Worm (Caenorhabditis elegans) whole organism, young adult: ENCODE results near the gene C54C6.5.

Source experiments
- B0019.2 ChIP-seq: fragments of 200-800 bp; sonication (Bioruptor generic); conservative IDR thresholded peaks from 2 replicates; pipeline ENCODE4 v1.3.6; 2022; ENCODE audit warnings: missing genetic modification reagents, missing genetic modification characterization, missing compliant biosample characterization
- B0336.3 ChIP-seq: fragments of 200-800 bp; sonication (Bioruptor generic); IDR thresholded peaks from 2 replicates; pipeline ENCODE4 v1.3.6; 2022; ENCODE audit warnings: missing genetic modification characterization, missing compliant biosample characterization
- C06A6.2 ChIP-seq: fragments of 200-800 bp; sonication (Bioruptor generic); conservative IDR thresholded peaks from 2 replicates; pipeline ENCODE4 v1.3.6; 2022; ENCODE audit warnings: missing genetic modification characterization, missing compliant biosample characterization
- C17E4.6 ChIP-seq: fragments of 200-800 bp; sonication (Bioruptor generic); IDR thresholded peaks from 2 replicates; pipeline ENCODE4 v1.3.6; 2022; ENCODE audit warnings: missing genetic modification reagents, missing genetic modification characterization, missing compliant biosample characterization
- F33H1.4 ChIP-seq: fragments of 200-800 bp; sonication (Bioruptor generic); IDR thresholded peaks from 2 replicates; pipeline ENCODE4 v1.3.6; 2022; ENCODE audit warnings: missing genetic modification reagents, missing genetic modification characterization, missing compliant biosample characterization
- F49E8.2 ChIP-seq: sonication (generic microtip); optimal IDR thresholded peaks from 3 replicates; lab custom pipeline; 2017; ENCODE audit warnings: missing genetic modification characterization, mild to moderate bottlenecking, missing compliant biosample characterization, antibody characterized with exemption, moderate library complexity; ENCODE audit not compliant: insufficient read depth
- F57A8.1 ChIP-seq: fragments of 200-800 bp; sonication (Bioruptor generic); optimal IDR thresholded peaks from 2 replicates; lab custom pipeline; 2018; ENCODE audit warnings: mild to moderate bottlenecking, missing genetic modification characterization, moderate library complexity, missing compliant biosample characterization
- Y53G8AR.9 ChIP-seq: fragments of 200-800 bp; sonication (Bioruptor generic); conservative IDR thresholded peaks from 2 replicates; pipeline ENCODE4 v1.3.6; 2022; ENCODE audit warnings: missing genetic modification reagents, missing genetic modification characterization, missing compliant biosample characterization
- Y67H2A.10 ChIP-seq: fragments of 200-800 bp; sonication (Bioruptor generic); conservative IDR thresholded peaks from 2 replicates; pipeline ENCODE4 v1.3.6; 2022; ENCODE audit warnings: missing genetic modification reagents, missing genetic modification characterization, missing compliant biosample characterization
- akir-1 ChIP-seq: fragments of 200-800 bp; sonication (Bioruptor generic); optimal IDR thresholded peaks from 2 replicates; lab custom pipeline; 2018; ENCODE audit warnings: mild to moderate bottlenecking, missing genetic modification characterization, moderate library complexity, missing compliant biosample characterization
- cebp-2 ChIP-seq: fragments of 200-800 bp; sonication (Bioruptor generic); IDR thresholded peaks from 2 replicates; pipeline ENCODE4 v1.3.6; 2022; ENCODE audit warnings: missing genetic modification characterization, missing compliant biosample characterization
- ceh-100 ChIP-seq: fragments of 200-800 bp; sonication (Bioruptor generic); IDR thresholded peaks from 2 replicates; pipeline ENCODE4 v1.3.6; 2022; ENCODE audit warnings: missing genetic modification reagents, missing genetic modification characterization, missing compliant biosample characterization
- ceh-27 ChIP-seq: fragments of 200-800 bp; sonication (Bioruptor generic); optimal IDR thresholded peaks from 2 replicates; lab custom pipeline; 2018; ENCODE audit warnings: mild to moderate bottlenecking, missing genetic modification characterization, moderate library complexity, missing compliant biosample characterization
- chd-7 ChIP-seq: sonication (generic microtip); optimal IDR thresholded peaks from 2 replicates; lab custom pipeline; 2016; ENCODE audit warnings: mild to moderate bottlenecking, missing genetic modification characterization, moderate library complexity, missing compliant biosample characterization
- die-1 ChIP-seq: sonication (generic microtip); optimal IDR thresholded peaks from 2 replicates; lab custom pipeline; 2016; ENCODE audit warnings: missing genotype, mild to moderate bottlenecking, missing genetic modification characterization, missing compliant biosample characterization
- dox-1 ChIP-seq: fragments of 200-800 bp; sonication (Bioruptor generic); IDR thresholded peaks from 2 replicates; pipeline ENCODE4 v1.3.6; 2022; ENCODE audit warnings: missing genetic modification reagents, missing genetic modification characterization, missing compliant biosample characterization
- egl-18 ChIP-seq: fragments of 200-800 bp; sonication (Bioruptor generic); IDR thresholded peaks from 2 replicates; pipeline ENCODE4 v1.3.6; 2022; ENCODE audit warnings: missing genetic modification reagents, missing genetic modification characterization, missing compliant biosample characterization
- egl-44 ChIP-seq: fragments of 200-800 bp; sonication (Bioruptor generic); IDR thresholded peaks from 2 replicates; pipeline ENCODE4 v1.3.6; 2022; ENCODE audit warnings: missing genetic modification reagents, missing genetic modification characterization, missing compliant biosample characterization
- egrh-3 ChIP-seq: fragments of 200-800 bp; sonication (Bioruptor generic); IDR thresholded peaks from 2 replicates; pipeline ENCODE4 v1.3.6; 2022; ENCODE audit warnings: missing genetic modification reagents, missing genetic modification characterization, missing compliant biosample characterization
- ekl-4 ChIP-seq: fragments of 200-800 bp; sonication (Bioruptor generic); IDR thresholded peaks from 2 replicates; pipeline ENCODE4 v1.3.6; 2022; ENCODE audit warnings: missing genetic modification reagents, missing genetic modification characterization, missing compliant biosample characterization
- fkh-3 ChIP-seq: sonication (generic microtip); optimal IDR thresholded peaks from 2 replicates; lab custom pipeline; 2016; ENCODE audit warnings: mild to moderate bottlenecking, missing genetic modification characterization, missing compliant biosample characterization
- gei-17 ChIP-seq: fragments of 200-800 bp; sonication (Bioruptor generic); optimal IDR thresholded peaks from 2 replicates; lab custom pipeline; 2018; ENCODE audit warnings: mild to moderate bottlenecking, missing genetic modification characterization, missing compliant biosample characterization
- hlh-12 ChIP-seq: sonication (generic microtip); optimal IDR thresholded peaks from 2 replicates; lab custom pipeline; 2016; ENCODE audit warnings: missing genetic modification characterization, missing compliant biosample characterization
- hlh-26 ChIP-seq: fragments of 200-800 bp; sonication (Bioruptor generic); conservative IDR thresholded peaks from 2 replicates; pipeline ENCODE4 v1.3.6; 2022; ENCODE audit warnings: missing genetic modification reagents, missing genetic modification characterization, missing compliant biosample characterization
- hmg-20 ChIP-seq: fragments of 200-800 bp; sonication (Bioruptor generic); IDR thresholded peaks from 2 replicates; pipeline ENCODE4 v1.3.6; 2022; ENCODE audit warnings: missing genetic modification reagents, missing genetic modification characterization, missing compliant biosample characterization
- lag-1 ChIP-seq: fragments of 200-800 bp; sonication (Bioruptor generic); IDR thresholded peaks from 2 replicates; pipeline ENCODE4 v1.3.6; 2022; ENCODE audit warnings: missing genetic modification reagents, missing genetic modification characterization, missing compliant biosample characterization
- let-607 ChIP-seq, 2 experiments: fragments of 200-800 bp in 1 of 2; sonication (Bioruptor generic) in 1 of 2; sonication (generic microtip) in 1 of 2; optimal IDR thresholded peaks; 2 replicates each; lab custom pipeline; 2016 to 2018; ENCODE audit warnings: mild to moderate bottlenecking in 2 of 2, missing compliant biosample characterization in 2 of 2, missing genetic modification characterization in 2 of 2, moderate library complexity in 2 of 2, missing genotype in 1 of 2
- lir-1 ChIP-seq: fragments of 200-800 bp; sonication (Bioruptor generic); conservative IDR thresholded peaks from 2 replicates; pipeline ENCODE4 v1.3.6; 2022; ENCODE audit warnings: missing genetic modification reagents, missing genetic modification characterization, missing compliant biosample characterization
- lsl-1 ChIP-seq: fragments of 200-800 bp; sonication (Bioruptor generic); optimal IDR thresholded peaks from 2 replicates; lab custom pipeline; 2018; ENCODE audit warnings: mild to moderate bottlenecking, missing genetic modification characterization, moderate library complexity, missing compliant biosample characterization
- mel-28 ChIP-seq: sonication (generic microtip); optimal IDR thresholded peaks from 2 replicates; lab custom pipeline; 2016; ENCODE audit warnings: borderline replicate concordance, mild to moderate bottlenecking, missing genetic modification characterization, missing compliant biosample characterization
- nfya-2 ChIP-seq: fragments of 200-800 bp; sonication (Bioruptor generic); IDR thresholded peaks from 2 replicates; pipeline ENCODE4 v1.3.6; 2022; ENCODE audit warnings: missing genetic modification reagents, missing genetic modification characterization, missing compliant biosample characterization
- nfyb-1 ChIP-seq: fragments of 200-800 bp; sonication (Bioruptor generic); IDR thresholded peaks from 2 replicates; pipeline ENCODE4 v1.3.6; 2022; ENCODE audit warnings: missing genetic modification reagents, missing genetic modification characterization, missing compliant biosample characterization
- nhr-120 ChIP-seq: fragments of 200-800 bp; sonication (Bioruptor generic); IDR thresholded peaks from 2 replicates; pipeline ENCODE4 v1.3.6; 2022; ENCODE audit warnings: missing genetic modification characterization, missing compliant biosample characterization
- pha-4 ChIP-seq: fragments of 150-350 bp; sonication (generic microtip); optimal IDR thresholded peaks from 2 replicates; lab custom pipeline; 2014; ENCODE audit warnings: missing biosample characterization, missing genetic modification reagents, missing genetic modification characterization
- rec-8 ChIP-seq, 2 experiments: sonication (generic microtip); optimal IDR thresholded peaks; 2 replicates each; lab custom pipeline; 2016; ENCODE audit warnings: mild to moderate bottlenecking in 2 of 2, missing genetic modification characterization in 2 of 2, missing genetic modification reagents in 2 of 2, missing genotype in 2 of 2, missing biosample characterization in 1 of 2, missing compliant biosample characterization in 1 of 2, moderate library complexity in 1 of 2
- repo-1 ChIP-seq: sonication (generic microtip); optimal IDR thresholded peaks from 2 replicates; lab custom pipeline; 2017; ENCODE audit warnings: mild to moderate bottlenecking, missing genetic modification characterization, missing compliant biosample characterization
- snpc-3.4 ChIP-seq: sonication (generic microtip); optimal IDR thresholded peaks from 2 replicates; lab custom pipeline; 2017; ENCODE audit warnings: missing genetic modification characterization, mild to moderate bottlenecking, missing compliant biosample characterization, antibody characterized with exemption, moderate library complexity, missing genotype, missing genetic modification reagents
- snpc-4 ChIP-seq, 5 experiments: fragments of 150-350 bp in 1 of 5; sonication (generic microtip) in 4 of 5; optimal IDR thresholded peaks; 2 replicates each; lab custom pipeline; 2014 to 2018; ENCODE audit warnings: missing genetic modification characterization in 5 of 5, missing biosample characterization in 3 of 5, antibody characterized with exemption in 2 of 5, mild to moderate bottlenecking in 2 of 5, missing compliant biosample characterization in 2 of 5, missing genotype in 2 of 5, moderate library complexity in 2 of 5, missing genetic modification reagents in 1 of 5
- tbp1 ChIP-seq: fragments of 200-800 bp; sonication (Bioruptor generic); optimal IDR thresholded peaks from 2 replicates; lab custom pipeline; 2018; ENCODE audit warnings: mild to moderate bottlenecking, missing genetic modification characterization, missing compliant biosample characterization
- tbx-9 ChIP-seq: sonication (generic microtip); optimal IDR thresholded peaks from 2 replicates; lab custom pipeline; 2016; ENCODE audit warnings: borderline replicate concordance, missing genetic modification characterization, inconsistent platforms, missing compliant biosample characterization
- unc-62 ChIP-seq: fragments of 150-350 bp; optimal IDR thresholded peaks from 2 replicates; lab custom pipeline; 2014; ENCODE audit warnings: missing biosample characterization, missing genetic modification reagents, missing genetic modification characterization
- xnd-1 ChIP-seq: sonication (generic microtip); optimal IDR thresholded peaks from 2 replicates; lab custom pipeline; 2016; ENCODE audit warnings: missing genotype, missing genetic modification reagents, missing genetic modification characterization, missing compliant biosample characterization
- zfh-2 ChIP-seq: fragments of 200-800 bp; sonication (Bioruptor generic); conservative IDR thresholded peaks from 2 replicates; pipeline ENCODE4 v1.3.6; 2022; ENCODE audit warnings: missing genetic modification reagents, missing genetic modification characterization, missing compliant biosample characterization
- zim-3 ChIP-seq: sonication (generic microtip); optimal IDR thresholded peaks from 2 replicates; lab custom pipeline; 2017; ENCODE audit warnings: mild to moderate bottlenecking, missing genetic modification characterization, moderate library complexity, missing compliant biosample characterization
- ztf-18 ChIP-seq: sonication (generic microtip); optimal IDR thresholded peaks from 2 replicates; lab custom pipeline; 2016; ENCODE audit warnings: missing genotype, mild to moderate bottlenecking, missing genetic modification characterization, missing compliant biosample characterization
- ztf-26 ChIP-seq: sonication (generic microtip); optimal IDR thresholded peaks from 2 replicates; lab custom pipeline; 2017; ENCODE audit warnings: missing genetic modification characterization, missing compliant biosample characterization
- ztf-28 ChIP-seq: fragments of 200-800 bp; sonication (Bioruptor generic); IDR thresholded peaks from 2 replicates; pipeline ENCODE4 v1.3.6; 2022; ENCODE audit warnings: missing genetic modification reagents, missing genetic modification characterization, missing compliant biosample characterization

The C54C6.5 gene

DNA sequence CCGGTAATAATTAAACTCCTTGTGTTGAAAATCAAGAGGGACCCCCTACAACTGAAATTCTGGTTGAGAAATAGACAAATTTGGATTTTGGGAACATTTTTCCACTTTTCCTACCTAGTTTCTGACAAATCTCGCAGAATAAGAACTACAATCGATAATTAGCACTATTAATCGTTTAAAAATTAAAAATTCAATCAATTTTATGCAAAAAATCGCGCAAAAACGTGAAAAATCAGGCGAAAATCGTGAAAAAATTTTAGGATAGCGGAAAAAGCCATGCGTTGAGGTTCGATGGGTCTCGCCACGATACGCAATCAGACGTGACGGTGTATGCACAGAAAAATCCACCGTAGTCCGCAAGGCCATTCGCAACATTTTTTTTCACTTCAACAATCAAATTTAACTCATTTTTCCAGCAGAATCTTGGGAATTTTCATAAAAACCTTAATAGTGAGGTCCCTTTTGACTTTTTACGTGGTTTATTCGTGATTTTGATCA lies 44.5 kb downstream of the C54C6.5 start, which contains the start of gene lias-1 (continued):
- TF ChIP-seq F57A8.1 (GFP tag; lab: Kevin White, UChicago) (no peak), snpc-3.4 (tag; lab: Kevin White, UChicago) (no peak), egl-44 (GFP tag; lab: Robert Waterston, UW) (no peak), C06A6.2 (GFP tag; lab: Robert Waterston, UW) (no peak), ztf-18 (tag; lab: Kevin White, UChicago) (peak; percentile 21), B0336.3 (GFP tag; lab: Robert Waterston, UW) (0 out of 2 replicates have a peak, but pooled peaks have one; percentile 27), die-1 (tag; lab: Kevin White, UChicago) (no peak), nfyb-1 (GFP tag; lab: Robert Waterston, UW) (0 out of 2 replicates have a peak, but pooled peaks have one; percentile 27), tbp1 (peak; percentile 56), gei-17 (no peak), let-607 (tag; optimal IDR thresholded peaks at IDR 0.05; lab: Kevin White, UChicago) (no peak), chd-7 (no peak), mel-28 (tag; lab: Kevin White, UChicago) (no peak), B0019.2 (GFP tag; lab: Robert Waterston, UW) (no peak), egrh-3 (GFP tag; lab: Robert Waterston, UW) (no peak), ekl-4 (GFP tag; lab: Robert Waterston, UW) (0 out of 2 replicates have a peak, but pooled peaks have one; percentile 34), fkh-3 (tag; lab: Kevin White, UChicago) (no peak), dox-1 (peak; percentile 75), rec-8 (tag; optimal IDR thresholded peaks at IDR 0.05; lab: Kevin White, UChicago) (no peak), nfya-2 (GFP tag; lab: Robert Waterston, UW) (no peak), F33H1.4 (peak; percentile 97), Y67H2A.10 (GFP tag; lab: Robert Waterston, UW) (no peak), ceh-100 (GFP tag; lab: Robert Waterston, UW) (peak; percentile 72), F49E8.2 (tag; lab: Kevin White, UChicago) (peak; percentile 72), unc-62 (GFP tag; lab: Kevin White, UChicago) (no peak), akir-1 (no peak), hlh-12 (tag; lab: Kevin White, UChicago) (no peak), C17E4.6 (GFP tag; lab: Robert Waterston, UW) (no peak), lsl-1 (peak; percentile 88), ztf-28 (no peak), Y53G8AR.9 (0 out of 2 replicates have a peak, but pooled peaks have one; percentile 39), egl-18 (GFP tag; lab: Robert Waterston, UW) (no peak), zfh-2 (GFP tag; lab: Robert Waterston, UW) (no peak), repo-1 (no peak), tbx-9 (tag; lab: Kevin White, UChicago) (no peak), ztf-26 (tag; lab: Kevin White, UChicago) (no peak), hmg-20 (GFP tag; lab: Robert Waterston, UW) (no peak), zim-3 (tag; lab: Kevin White, UChicago) (no peak), hlh-26 (GFP tag; lab: Robert Waterston, UW) (no peak), ceh-27 (peak; percentile 56), lag-1 (no peak), nhr-120 (no peak), cebp-2 (no peak), xnd-1 (tag; lab: Kevin White, UChicago) (no peak), snpc-4 (GFP tag; optimal IDR thresholded peaks at IDR 0.05; lab: Kevin White, UChicago) (no peak), snpc-4 (tag; optimal IDR thresholded peaks at IDR 0.05; lab: Kevin White, UChicago) (peak in 3 of 4 experiments; percentile 28 to 45 (median 31)), pha-4 (tag; lab: Kevin White, UChicago) (peak; percentile 31), lir-1 (GFP tag; lab: Robert Waterston, UW) (no peak)
